Fruit fly (Drosophila melanogaster) whole organism, embryonic: ENCODE results near the gene CG17028.

Source experiments
- Adf1 ChIP-seq: fragments of 200-800 bp; sonication (Bioruptor generic); IDR thresholded peaks from 2 replicates; pipeline ENCODE4 v1.3.6; 2022; ENCODE audit warnings: missing biosample characterization, missing genetic modification characterization
- Awh ChIP-seq: fragments of 200-800 bp; sonication (Bioruptor generic); IDR thresholded peaks from 2 replicates; pipeline ENCODE4, ENCODE4 v1.3.6; 2022; ENCODE audit warnings: missing biosample characterization, missing genetic modification characterization
- Bgb ChIP-seq: fragments of 200-800 bp; sonication (Bioruptor generic); IDR thresholded peaks from 2 replicates; pipeline ENCODE4 v1.3.6; 2022; ENCODE audit warnings: missing biosample characterization, missing genetic modification characterization; ENCODE audit not compliant: partially characterized antibody
- Blimp-1 ChIP-seq: fragments of 200-800 bp; sonication (Bioruptor generic); optimal IDR thresholded peaks from 3 replicates; lab custom pipeline; 2018; ENCODE audit warnings: missing biosample characterization, missing genetic modification characterization, mild to moderate bottlenecking, moderate library complexity, missing genetic modification reagents
- CG10366 ChIP-seq: fragments of 200-800 bp; sonication (Bioruptor generic); IDR thresholded peaks from 2 replicates; pipeline ENCODE4 v1.3.6; 2022; ENCODE audit warnings: missing biosample characterization, missing genetic modification characterization
- CG10543 ChIP-seq: fragments of 200-800 bp; sonication (Bioruptor generic); optimal IDR thresholded peaks from 3 replicates; lab custom pipeline; 2017; ENCODE audit warnings: missing biosample characterization, mild to moderate bottlenecking, missing genetic modification characterization, moderate library complexity
- CG11504 ChIP-seq: fragments of 200-800 bp; sonication (Bioruptor generic); optimal IDR thresholded peaks from 3 replicates; lab custom pipeline; 2019; ENCODE audit warnings: missing biosample characterization, mild to moderate bottlenecking, missing genetic modification characterization, moderate library complexity
- CG12769 ChIP-seq: fragments of 200-800 bp; sonication (Bioruptor generic); optimal IDR thresholded peaks from 2 replicates; lab custom pipeline; 2019; ENCODE audit warnings: missing biosample characterization, mild to moderate bottlenecking, missing genetic modification characterization, moderate library complexity
- CG13287 ChIP-seq: fragments of 200-800 bp; sonication (Bioruptor generic); IDR thresholded peaks from 2 replicates; pipeline ENCODE4 v1.3.6; 2022; ENCODE audit warnings: missing biosample characterization, missing genetic modification characterization; ENCODE audit not compliant: partially characterized antibody
- CG14860 ChIP-seq: fragments of 200-800 bp; sonication (Bioruptor generic); IDR thresholded peaks from 3 replicates; pipeline ENCODE4 v1.3.6; 2022; ENCODE audit warnings: missing biosample characterization, missing genetic modification characterization; ENCODE audit not compliant: partially characterized antibody
- CG15269 ChIP-seq: fragments of 200-800 bp; sonication (Bioruptor generic); optimal IDR thresholded peaks from 2 replicates; lab custom pipeline; 2018; ENCODE audit warnings: missing biosample characterization, mild to moderate bottlenecking, missing genetic modification characterization, moderate library complexity
- CG1603 ChIP-seq: fragments of 200-800 bp; sonication (Bioruptor generic); optimal IDR thresholded peaks from 2 replicates; lab custom pipeline; 2019; ENCODE audit warnings: missing biosample characterization, mild to moderate bottlenecking, missing genetic modification characterization, moderate library complexity
- CG16813 ChIP-seq: fragments of 200-800 bp; sonication (Bioruptor generic); IDR thresholded peaks from 3 replicates; pipeline ENCODE4 v1.3.6; 2022; ENCODE audit warnings: missing biosample characterization, missing genetic modification characterization; ENCODE audit not compliant: partially characterized antibody
- CG16863 ChIP-seq: fragments of 200-800 bp; sonication (Bioruptor generic); optimal IDR thresholded peaks from 3 replicates; lab custom pipeline; 2016; ENCODE audit warnings: missing biosample characterization, missing genetic modification characterization
- CG17186 ChIP-seq: fragments of 200-800 bp; sonication (Bioruptor generic); optimal IDR thresholded peaks from 3 replicates; lab custom pipeline; 2017; ENCODE audit warnings: missing biosample characterization, missing genetic modification reagents, missing genetic modification characterization
- CG17568 ChIP-seq: fragments of 200-800 bp; sonication (Bioruptor generic); optimal IDR thresholded peaks from 2 replicates; lab custom pipeline; 2018; ENCODE audit warnings: missing biosample characterization, mild to moderate bottlenecking, missing genetic modification characterization, moderate library complexity
- CG18619 ChIP-seq: fragments of 200-800 bp; sonication (Bioruptor generic); optimal IDR thresholded peaks from 3 replicates; lab custom pipeline; 2017; ENCODE audit warnings: missing biosample characterization, mild to moderate bottlenecking, missing genetic modification characterization
- CG3838 ChIP-seq: fragments of 200-800 bp; sonication (Bioruptor generic); optimal IDR thresholded peaks from 3 replicates; lab custom pipeline; 2016; ENCODE audit warnings: missing biosample characterization, missing genetic modification characterization
- CG4424 ChIP-seq: fragments of 200-800 bp; sonication (Bioruptor generic); optimal IDR thresholded peaks from 3 replicates; lab custom pipeline; 2016; ENCODE audit warnings: missing biosample characterization, missing genetic modification characterization
- CG5953 ChIP-seq: fragments of 200-800 bp; sonication (Bioruptor generic); IDR thresholded peaks from 2 replicates; pipeline ENCODE4 v1.3.6; 2022; ENCODE audit warnings: missing biosample characterization, missing genetic modification characterization
- CG6791 ChIP-seq: fragments of 200-800 bp; sonication (Bioruptor generic); IDR thresholded peaks from 3 replicates; pipeline ENCODE4 v1.3.6; 2022; ENCODE audit warnings: missing biosample characterization, missing genetic modification characterization; ENCODE audit not compliant: partially characterized antibody
- CG9817 ChIP-seq: fragments of 200-800 bp; sonication (Bioruptor generic); optimal IDR thresholded peaks from 2 replicates; lab custom pipeline; 2018; ENCODE audit warnings: missing biosample characterization, mild to moderate bottlenecking, missing genetic modification characterization, moderate library complexity
- Deaf1 ChIP-seq: fragments of 200-800 bp; optimal IDR thresholded peaks from 3 replicates; lab custom pipeline; 2019; ENCODE audit warnings: missing biosample characterization, mild to moderate bottlenecking, missing genetic modification characterization, moderate library complexity
- Dek ChIP-seq: fragments of 200-800 bp; sonication (Bioruptor generic); optimal IDR thresholded peaks from 3 replicates; lab custom pipeline; 2019; ENCODE audit warnings: missing biosample characterization, mild to moderate bottlenecking, missing genetic modification characterization, moderate library complexity
- E2f1 ChIP-seq: fragments of 200-800 bp; sonication (Bioruptor generic); IDR thresholded peaks from 2 replicates; pipeline ENCODE4 v1.3.6; 2022; ENCODE audit warnings: missing biosample characterization, missing genetic modification characterization
- H15 ChIP-seq: fragments of 200-800 bp; sonication (Bioruptor generic); IDR thresholded peaks from 3 replicates; pipeline ENCODE4 v1.3.6; 2022; ENCODE audit warnings: missing biosample characterization, missing genetic modification characterization
- Oaz ChIP-seq: fragments of 200-800 bp; sonication (Bioruptor generic); IDR thresholded peaks from 2 replicates; pipeline ENCODE4 v1.3.6; 2022; ENCODE audit warnings: missing biosample characterization, missing genetic modification characterization
- Sox100B ChIP-seq: fragments of 200-800 bp; sonication (Bioruptor generic); optimal IDR thresholded peaks from 3 replicates; lab custom pipeline; 2018; ENCODE audit warnings: missing biosample characterization, mild to moderate bottlenecking, missing genetic modification characterization
- TFAM ChIP-seq: fragments of 200-800 bp; sonication (Bioruptor generic); optimal IDR thresholded peaks from 2 replicates; lab custom pipeline; 2017; ENCODE audit warnings: missing biosample characterization, missing genetic modification characterization, inconsistent platforms
- abd-A ChIP-seq: fragments of 200-800 bp; sonication (Bioruptor generic); optimal IDR thresholded peaks from 3 replicates; lab custom pipeline; 2019; ENCODE audit warnings: missing biosample characterization, mild to moderate bottlenecking, missing genetic modification characterization, moderate library complexity
- amos ChIP-seq: fragments of 200-800 bp; sonication (Bioruptor generic); IDR thresholded peaks from 2 replicates; pipeline ENCODE4 v1.3.6; 2022; ENCODE audit warnings: missing biosample characterization, missing genetic modification characterization; ENCODE audit not compliant: partially characterized antibody
- chinmo ChIP-seq: fragments of 200-800 bp; sonication (Bioruptor generic); IDR thresholded peaks from 4 replicates; pipeline ENCODE4 v1.3.6; 2022; ENCODE audit warnings: missing biosample characterization, missing genetic modification characterization; ENCODE audit not compliant: partially characterized antibody
- chm ChIP-seq: fragments of 200-800 bp; sonication (Bioruptor generic); IDR thresholded peaks from 2 replicates; pipeline ENCODE4 v1.3.6; 2022; ENCODE audit warnings: missing biosample characterization, missing genetic modification characterization
- chn ChIP-seq: fragments of 200-800 bp; sonication (Bioruptor generic); optimal IDR thresholded peaks from 2 replicates; lab custom pipeline; 2016; ENCODE audit warnings: missing biosample characterization, missing genetic modification characterization
- crol ChIP-seq: fragments of 200-800 bp; sonication (Bioruptor generic); IDR thresholded peaks from 2 replicates; pipeline ENCODE4 v1.3.6; 2022; ENCODE audit warnings: missing biosample characterization, missing genetic modification characterization
- da ChIP-seq: fragments of 200-800 bp; sonication (Bioruptor generic); optimal IDR thresholded peaks from 2 replicates; lab custom pipeline; 2016; ENCODE audit warnings: missing biosample characterization, missing genetic modification characterization
- gem ChIP-seq: fragments of 200-800 bp; sonication (Bioruptor generic); optimal IDR thresholded peaks from 2 replicates; lab custom pipeline; 2019; ENCODE audit warnings: missing biosample characterization, mild to moderate bottlenecking, missing genetic modification characterization, moderate library complexity
- knrl ChIP-seq: fragments of 200-800 bp; sonication (Bioruptor generic); IDR thresholded peaks from 3 replicates; pipeline ENCODE4 v1.3.6; 2022; ENCODE audit warnings: missing biosample characterization, missing genetic modification characterization; ENCODE audit not compliant: partially characterized antibody
- lab ChIP-seq: fragments of 200-800 bp; sonication (Bioruptor generic); optimal IDR thresholded peaks from 3 replicates; lab custom pipeline; 2017; ENCODE audit warnings: missing biosample characterization, missing genetic modification characterization, mild to moderate bottlenecking, moderate library complexity, missing genetic modification reagents
- mam ChIP-seq: fragments of 200-800 bp; sonication (Bioruptor generic); optimal IDR thresholded peaks from 3 replicates; lab custom pipeline; 2016; ENCODE audit warnings: missing biosample characterization, missing genetic modification characterization
- nom ChIP-seq: fragments of 200-800 bp; sonication (Bioruptor generic); optimal IDR thresholded peaks from 2 replicates; lab custom pipeline; 2017; ENCODE audit warnings: missing biosample characterization, missing genetic modification characterization, mild to moderate bottlenecking, moderate library complexity, missing genetic modification reagents
- odd ChIP-seq: fragments of 200-800 bp; sonication (Bioruptor generic); optimal IDR thresholded peaks from 2 replicates; lab custom pipeline; 2017; ENCODE audit warnings: missing biosample characterization, mild to moderate bottlenecking, missing genetic modification characterization
- p53 ChIP-seq: fragments of 200-800 bp; sonication (Bioruptor generic); optimal IDR thresholded peaks from 2 replicates; lab custom pipeline; 2016; ENCODE audit warnings: missing biosample characterization, missing genetic modification characterization
- repo ChIP-seq: fragments of 200-800 bp; sonication (Bioruptor generic); optimal IDR thresholded peaks from 2 replicates; lab custom pipeline; 2016; ENCODE audit warnings: missing biosample characterization, missing genetic modification characterization
- row ChIP-seq: fragments of 200-800 bp; sonication (Bioruptor generic); IDR thresholded peaks from 3 replicates; pipeline ENCODE4 v1.3.6; 2022; ENCODE audit warnings: missing biosample characterization, missing genetic modification characterization
- run ChIP-seq: fragments of 200-800 bp; sonication (Bioruptor generic); optimal IDR thresholded peaks from 3 replicates; lab custom pipeline; 2018; ENCODE audit warnings: missing biosample characterization, mild to moderate bottlenecking, missing genetic modification characterization
- so ChIP-seq: fragments of 200-800 bp; sonication (Bioruptor generic); IDR thresholded peaks from 3 replicates; pipeline ENCODE4 v1.3.6; 2022; ENCODE audit warnings: missing biosample characterization, missing genetic modification characterization
- tup ChIP-seq: fragments of 200-800 bp; sonication (Bioruptor generic); optimal IDR thresholded peaks from 2 replicates; lab custom pipeline; 2016; ENCODE audit warnings: missing biosample characterization, mild to moderate bottlenecking, missing genetic modification characterization, moderate library complexity
- vvl ChIP-seq: fragments of 200-800 bp; sonication (Bioruptor generic); IDR thresholded peaks from 2 replicates; pipeline ENCODE4 v1.3.6; 2022; ENCODE audit warnings: missing biosample characterization, missing genetic modification characterization
- zen ChIP-seq: fragments of 200-800 bp; sonication (Bioruptor generic); optimal IDR thresholded peaks from 3 replicates; lab custom pipeline; 2018; ENCODE audit warnings: missing biosample characterization, mild to moderate bottlenecking, missing genetic modification characterization, moderate library complexity

Gene CG17028

DNA sequence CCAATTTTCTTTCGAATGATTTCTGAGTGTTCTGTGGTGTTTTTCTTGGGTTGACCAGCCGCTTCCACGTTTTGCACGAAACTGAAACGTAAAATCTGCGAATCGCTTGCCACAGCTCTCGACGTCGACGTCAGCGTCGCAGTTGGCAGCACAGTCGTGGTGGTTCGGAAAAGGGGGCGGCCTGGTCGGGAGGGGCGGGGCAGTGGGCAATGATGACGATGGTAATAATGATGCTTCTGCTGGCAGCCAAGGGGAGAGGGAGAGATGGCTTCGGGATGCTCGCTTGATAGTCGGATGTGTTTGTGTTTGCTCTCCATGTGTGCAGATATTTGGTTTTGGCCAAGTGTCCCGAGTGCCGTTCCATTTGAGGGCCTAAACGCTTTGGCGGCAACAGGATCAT lies 25.4 kb upstream of the CG17028 start:
- no peak for TF ChIP-seq chn (GFP tag; lab: Kevin White, UChicago)
- no peak for TF ChIP-seq mam
- peak; percentile 10 for TF ChIP-seq nom (GFP tag; lab: Kevin White, UChicago)
- no peak for TF ChIP-seq TFAM
- peak; percentile 42; the same call in 1 of the 2 replicates for TF ChIP-seq Bgb (GFP tag; lab: Robert Waterston, UW)
- TF ChIP-seq zen (tag; lab: Kevin White, UChicago): no peak
- peak; percentile 10; the same call in 1 of the 2 replicates for TF ChIP-seq CG13287 (GFP tag; lab: Robert Waterston, UW)
- peak; percentile 88 for TF ChIP-seq crol (GFP tag; lab: Robert Waterston, UW)
- TF ChIP-seq Dek (tag; lab: Kevin White, UChicago): no peak
- peak; percentile 82 for TF ChIP-seq CG12769 (tag; lab: Kevin White, UChicago)
- no peak for TF ChIP-seq vvl (GFP tag; lab: Robert Waterston, UW)
- TF ChIP-seq CG16813: no peak
- peak; percentile 30 for TF ChIP-seq abd-A (tag; lab: Kevin White, UChicago)
- TF ChIP-seq CG10543 (GFP tag; lab: Kevin White, UChicago): peak; percentile 30
- 0 out of 3 replicates have a peak, but pooled peaks have one; percentile 14 for TF ChIP-seq knrl (GFP tag; lab: Robert Waterston, UW)
- no peak for TF ChIP-seq odd (GFP tag; lab: Kevin White, UChicago)
- TF ChIP-seq run: no peak
- peak; percentile 78 for TF ChIP-seq Deaf1
- TF ChIP-seq Adf1 (GFP tag; lab: Robert Waterston, UW): peak; percentile 96
- TF ChIP-seq amos (GFP tag; lab: Robert Waterston, UW): no peak
- TF ChIP-seq chm (GFP tag; lab: Robert Waterston, UW): 0 out of 2 replicates have a peak, but pooled peaks have one; percentile 46
- no peak for TF ChIP-seq Blimp-1 (GFP tag; lab: Kevin White, UChicago)
- TF ChIP-seq da (GFP tag; lab: Kevin White, UChicago): no peak
- no peak for TF ChIP-seq CG6791 (GFP tag; lab: Robert Waterston, UW)
- TF ChIP-seq CG16863 (GFP tag; lab: Kevin White, UChicago): no peak
- TF ChIP-seq CG3838 (GFP tag; lab: Kevin White, UChicago): no peak
- no peak for TF ChIP-seq CG14860 (GFP tag; lab: Robert Waterston, UW)
- TF ChIP-seq E2f1 (GFP tag; lab: Robert Waterston, UW): 0 out of 2 replicates have a peak, but pooled peaks have one; percentile 9
- TF ChIP-seq chinmo: 0 out of 4 replicates have a peak, but pooled peaks have one; percentile 38
- TF ChIP-seq lab (GFP tag; lab: Kevin White, UChicago): peak; percentile 19
- TF ChIP-seq Awh (GFP tag; lab: Robert Waterston, UW): 0 out of 2 replicates have a peak, but pooled peaks have one; percentile 12

DNA sequence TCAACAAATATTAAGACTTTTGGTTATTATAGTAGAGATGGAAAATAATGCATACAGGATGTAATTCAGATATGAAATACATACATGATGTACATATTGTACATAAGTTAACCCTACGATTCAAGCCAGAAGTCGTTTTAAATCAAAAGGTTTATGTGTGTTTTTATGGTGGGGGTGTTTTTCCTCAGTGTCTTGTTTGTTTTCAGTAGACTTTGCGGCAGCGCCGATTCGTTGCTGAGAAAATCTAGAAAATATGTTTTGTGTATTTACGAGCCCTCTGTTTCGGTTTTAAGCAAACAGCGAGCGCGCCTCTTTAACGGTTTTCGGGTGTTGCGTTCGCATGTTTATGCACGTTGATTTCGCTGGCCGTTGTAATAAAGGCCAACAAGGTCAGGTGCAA lies 24.4 kb upstream of the CG17028 start:
- TF ChIP-seq repo (GFP tag; lab: Kevin White, UChicago) (no peak), row (GFP tag; lab: Robert Waterston, UW) (peak; percentile 21; the same call in 1 of the 3 replicates), Sox100B (no peak), CG15269 (tag; lab: Kevin White, UChicago) (no peak), tup (GFP tag; lab: Kevin White, UChicago) (no peak), CG17568 (GFP tag; lab: Kevin White, UChicago) (no peak), CG18619 (no peak), CG17186 (no peak), H15 (GFP tag; lab: Robert Waterston, UW) (no peak), so (GFP tag; lab: Robert Waterston, UW) (no peak), run (no peak), CG1603 (tag; lab: Kevin White, UChicago) (no peak), CG5953 (GFP tag; lab: Robert Waterston, UW) (no peak), p53 (GFP tag; lab: Kevin White, UChicago) (peak; percentile 65), gem (peak; percentile 1), Oaz (no peak), CG10366 (no peak), CG11504 (no peak), CG9817 (tag; lab: Kevin White, UChicago) (no peak), CG4424 (GFP tag; lab: Kevin White, UChicago) (no peak)
